Fruit fly (Drosophila melanogaster) whole organism, embryonic: Measurements from ENCODE around the gene RpL36.

Experiments
- B-H2 ChIP-seq: fragments of 200-800 bp; sonication (Bioruptor generic); optimal IDR thresholded peaks from 2 replicates; lab custom pipeline; 2018; ENCODE audit warnings: missing biosample characterization, mild to moderate bottlenecking, missing genetic modification characterization
- CG10147 ChIP-seq: fragments of 200-800 bp; sonication (Bioruptor generic); optimal IDR thresholded peaks from 2 replicates; lab custom pipeline; 2019; ENCODE audit warnings: missing biosample characterization, mild to moderate bottlenecking, missing genetic modification characterization, moderate library complexity
- CG10209 ChIP-seq: fragments of 200-800 bp; sonication (Bioruptor generic); optimal IDR thresholded peaks from 3 replicates; lab custom pipeline; 2017; ENCODE audit warnings: missing biosample characterization, mild to moderate bottlenecking, missing genetic modification characterization, missing genetic modification reagents
- CG12299 ChIP-seq: fragments of 200-800 bp; sonication (Bioruptor generic); optimal IDR thresholded peaks from 2 replicates; lab custom pipeline; 2018; ENCODE audit warnings: missing biosample characterization, mild to moderate bottlenecking, missing genetic modification characterization
- CG13624 ChIP-seq: fragments of 200-800 bp; sonication (Bioruptor generic); optimal IDR thresholded peaks from 2 replicates; lab custom pipeline; 2016; ENCODE audit warnings: missing biosample characterization, missing genetic modification characterization
- CG14860 ChIP-seq: fragments of 200-800 bp; sonication (Bioruptor generic); IDR thresholded peaks from 3 replicates; pipeline ENCODE4 v1.3.6; 2022; ENCODE audit warnings: missing biosample characterization, missing genetic modification characterization; ENCODE audit not compliant: partially characterized antibody
- CG1529 ChIP-seq: fragments of 200-800 bp; sonication (Bioruptor generic); optimal IDR thresholded peaks from 3 replicates; lab custom pipeline; 2018; ENCODE audit warnings: missing biosample characterization, missing genetic modification characterization
- CG16779 ChIP-seq: fragments of 200-800 bp; sonication (Bioruptor generic); IDR thresholded peaks from 2 replicates; pipeline ENCODE4 v1.3.6; 2022; ENCODE audit warnings: missing biosample characterization, missing genetic modification characterization
- CG17359 ChIP-seq: fragments of 200-800 bp; sonication (Bioruptor generic); optimal IDR thresholded peaks from 3 replicates; lab custom pipeline; 2018; ENCODE audit warnings: missing biosample characterization, mild to moderate bottlenecking, missing genetic modification characterization, moderate library complexity
- CG18619 ChIP-seq: fragments of 200-800 bp; sonication (Bioruptor generic); optimal IDR thresholded peaks from 3 replicates; lab custom pipeline; 2017; ENCODE audit warnings: missing biosample characterization, mild to moderate bottlenecking, missing genetic modification characterization
- CG2129 ChIP-seq: fragments of 200-800 bp; sonication (Bioruptor generic); IDR thresholded peaks from 2 replicates; pipeline ENCODE4 v1.3.6; 2022; ENCODE audit warnings: missing biosample characterization, missing genetic modification characterization; ENCODE audit not compliant: partially characterized antibody
- CG30403 ChIP-seq: fragments of 200-800 bp; sonication (Bioruptor generic); optimal IDR thresholded peaks from 3 replicates; lab custom pipeline; 2016; ENCODE audit warnings: missing biosample characterization, missing genetic modification characterization
- CG6654 ChIP-seq: fragments of 200-800 bp; sonication (Bioruptor generic); optimal IDR thresholded peaks from 2 replicates; lab custom pipeline; 2017; ENCODE audit warnings: missing biosample characterization, mild to moderate bottlenecking, missing genetic modification characterization
- CG7987 ChIP-seq: fragments of 200-800 bp; sonication (Bioruptor generic); optimal IDR thresholded peaks from 2 replicates; lab custom pipeline; 2018; ENCODE audit warnings: missing biosample characterization, mild to moderate bottlenecking, missing genetic modification characterization, moderate library complexity
- CG9797 ChIP-seq: fragments of 200-800 bp; sonication (Bioruptor generic); optimal IDR thresholded peaks from 3 replicates; lab custom pipeline; 2018; ENCODE audit warnings: missing biosample characterization, mild to moderate bottlenecking, missing genetic modification characterization
- CG9817 ChIP-seq: fragments of 200-800 bp; sonication (Bioruptor generic); optimal IDR thresholded peaks from 2 replicates; lab custom pipeline; 2018; ENCODE audit warnings: missing biosample characterization, mild to moderate bottlenecking, missing genetic modification characterization, moderate library complexity
- D19B ChIP-seq: fragments of 200-800 bp; sonication (Bioruptor generic); optimal IDR thresholded peaks from 2 replicates; lab custom pipeline; 2017; ENCODE audit warnings: missing biosample characterization, mild to moderate bottlenecking, missing genetic modification characterization
- Dad ChIP-seq: fragments of 200-800 bp; sonication (Bioruptor generic); optimal IDR thresholded peaks from 3 replicates; lab custom pipeline; 2016; ENCODE audit warnings: missing biosample characterization, missing genetic modification characterization
- Dll ChIP-seq: fragments of 200-800 bp; sonication (Bioruptor generic); IDR thresholded peaks from 4 replicates; pipeline ENCODE4 v1.3.6; 2022; ENCODE audit warnings: missing biosample characterization, missing genetic modification characterization; ENCODE audit not compliant: partially characterized antibody
- HLHmδ ChIP-seq: fragments of 200-800 bp; sonication (Bioruptor generic); optimal IDR thresholded peaks from 2 replicates; lab custom pipeline; 2018; ENCODE audit warnings: missing biosample characterization, mild to moderate bottlenecking, missing genetic modification characterization, moderate library complexity
- Hmr ChIP-seq: fragments of 200-800 bp; sonication (Bioruptor generic); optimal IDR thresholded peaks from 3 replicates; lab custom pipeline; 2017; ENCODE audit warnings: mild to moderate bottlenecking, missing biosample characterization, missing genetic modification reagents, missing genetic modification characterization
- Hr3 ChIP-seq: fragments of 200-800 bp; sonication (Bioruptor generic); optimal IDR thresholded peaks from 3 replicates; lab custom pipeline; 2016; ENCODE audit warnings: missing biosample characterization, missing genetic modification characterization
- Max ChIP-seq: fragments of 200-800 bp; sonication (Bioruptor generic); optimal IDR thresholded peaks from 2 replicates; lab custom pipeline; 2016; ENCODE audit warnings: missing biosample characterization, mild to moderate bottlenecking, missing genetic modification characterization
- Scr ChIP-seq: fragments of 200-800 bp; sonication (Bioruptor generic); IDR thresholded peaks from 2 replicates; pipeline ENCODE4 v1.3.6; 2022; ENCODE audit warnings: missing biosample characterization, missing genetic modification characterization; ENCODE audit not compliant: partially characterized antibody
- Six4 ChIP-seq: fragments of 200-800 bp; sonication (Bioruptor generic); optimal IDR thresholded peaks from 2 replicates; lab custom pipeline; 2016; ENCODE audit warnings: missing biosample characterization, missing genetic modification characterization
- Ssrp ChIP-seq: fragments of 200-800 bp; sonication (Bioruptor generic); optimal IDR thresholded peaks from 2 replicates; lab custom pipeline; 2018; ENCODE audit warnings: missing biosample characterization, mild to moderate bottlenecking, missing genetic modification characterization, moderate library complexity
- Taf1 ChIP-seq: fragments of 200-800 bp; sonication (Bioruptor generic); IDR thresholded peaks from 2 replicates; pipeline ENCODE4 v1.3.6; 2022; ENCODE audit warnings: missing biosample characterization, missing genetic modification characterization
- Tbp ChIP-seq: fragments of >200 bp; optimal IDR thresholded peaks from 2 replicates; lab custom pipeline; 2018; ENCODE audit warnings: missing biosample characterization, missing genetic modification characterization
- Xrp1 ChIP-seq: fragments of 200-800 bp; sonication (Bioruptor generic); IDR thresholded peaks from 2 replicates; pipeline ENCODE4 v1.3.6; 2022; ENCODE audit warnings: missing biosample characterization, missing genetic modification characterization
- YL-1 ChIP-seq: fragments of 200-800 bp; sonication (Bioruptor generic); optimal IDR thresholded peaks from 3 replicates; lab custom pipeline; 2017; ENCODE audit warnings: missing biosample characterization, mild to moderate bottlenecking, missing genetic modification characterization
- ab ChIP-seq: fragments of 200-800 bp; sonication (Bioruptor generic); optimal IDR thresholded peaks from 2 replicates; lab custom pipeline; 2016; ENCODE audit warnings: missing biosample characterization, missing genetic modification characterization
- bbx ChIP-seq: fragments of 200-800 bp; sonication (Bioruptor generic); IDR thresholded peaks from 2 replicates; pipeline ENCODE4 v1.3.6; 2022; ENCODE audit warnings: missing biosample characterization, missing genetic modification characterization; ENCODE audit not compliant: partially characterized antibody
- bowl ChIP-seq: fragments of 200-800 bp; sonication (Bioruptor generic); IDR thresholded peaks from 2 replicates; pipeline ENCODE4 v1.3.6; 2022; ENCODE audit warnings: missing biosample characterization, missing genetic modification characterization
- croc ChIP-seq: fragments of 200-800 bp; sonication (Bioruptor generic); conservative IDR thresholded peaks from 3 replicates; pipeline ENCODE4 v1.3.6; 2022; ENCODE audit warnings: missing biosample characterization, missing genetic modification characterization
- dm ChIP-seq: fragments of 200-800 bp; sonication (Bioruptor generic); optimal IDR thresholded peaks from 3 replicates; lab custom pipeline; 2016; ENCODE audit warnings: missing biosample characterization, missing genetic modification characterization
- gsb ChIP-seq: fragments of 200-800 bp; sonication (Bioruptor generic); IDR thresholded peaks from 2 replicates; pipeline ENCODE4 v1.3.6; 2022; ENCODE audit warnings: missing biosample characterization, missing genetic modification characterization
- h ChIP-seq: fragments of >200 bp; optimal IDR thresholded peaks from 2 replicates; lab custom pipeline; 2017
- inv ChIP-seq: fragments of 200-800 bp; sonication (Bioruptor generic); IDR thresholded peaks from 2 replicates; pipeline ENCODE4 v1.3.6; 2022; ENCODE audit warnings: missing biosample characterization, missing genetic modification characterization; ENCODE audit not compliant: partially characterized antibody
- knrl ChIP-seq: fragments of 200-800 bp; sonication (Bioruptor generic); IDR thresholded peaks from 3 replicates; pipeline ENCODE4 v1.3.6; 2022; ENCODE audit warnings: missing biosample characterization, missing genetic modification characterization; ENCODE audit not compliant: partially characterized antibody
- nmo ChIP-seq: fragments of 200-800 bp; sonication (Bioruptor generic); optimal IDR thresholded peaks from 2 replicates; lab custom pipeline; 2018; ENCODE audit warnings: missing biosample characterization, mild to moderate bottlenecking, missing genetic modification characterization, moderate library complexity
- org-1 ChIP-seq: fragments of 200-800 bp; sonication (Bioruptor generic); optimal IDR thresholded peaks from 2 replicates; lab custom pipeline; 2017; ENCODE audit warnings: missing biosample characterization, missing genetic modification characterization
- phol ChIP-seq: fragments of 200-800 bp; sonication (Bioruptor generic); optimal IDR thresholded peaks from 3 replicates; lab custom pipeline; 2018; ENCODE audit warnings: missing biosample characterization, mild to moderate bottlenecking, missing genetic modification characterization, moderate library complexity
- prd ChIP-seq, 3 experiments: fragments of >200 bp in 2 of 3; fragments of 200-800 bp in 1 of 3; sonication (Bioruptor generic) in 1 of 3; optimal IDR thresholded peaks in 2 of 3; IDR thresholded peaks in 1 of 3; 2 replicates in 2 of 3; 3 replicates in 1 of 3; pipeline versions ENCODE4 v1.3.6 to Lab custom; 2017 to 2022; ENCODE audit warnings: missing biosample characterization in 1 of 3, missing genetic modification characterization in 1 of 3
- pum ChIP-seq: fragments of 200-800 bp; sonication (Bioruptor generic); optimal IDR thresholded peaks from 2 replicates; lab custom pipeline; 2016; ENCODE audit warnings: missing biosample characterization, missing genetic modification characterization
- row ChIP-seq: fragments of 200-800 bp; sonication (Bioruptor generic); IDR thresholded peaks from 3 replicates; pipeline ENCODE4 v1.3.6; 2022; ENCODE audit warnings: missing biosample characterization, missing genetic modification characterization
- slbo ChIP-seq: fragments of 200-800 bp; sonication (Bioruptor generic); IDR thresholded peaks from 2 replicates; pipeline ENCODE4 v1.3.6; 2022; ENCODE audit warnings: missing biosample characterization, missing genetic modification characterization
- vfl ChIP-seq: fragments of 200-800 bp; sonication (Bioruptor generic); optimal IDR thresholded peaks from 2 replicates; lab custom pipeline; 2016; ENCODE audit warnings: missing biosample characterization, missing genetic modification characterization
- vvl ChIP-seq: fragments of 200-800 bp; sonication (Bioruptor generic); IDR thresholded peaks from 2 replicates; pipeline ENCODE4 v1.3.6; 2022; ENCODE audit warnings: missing biosample characterization, missing genetic modification characterization
- wdn ChIP-seq: fragments of 200-800 bp; sonication (Bioruptor generic); IDR thresholded peaks from 2 replicates; pipeline ENCODE4 v1.3.6; 2022; ENCODE audit warnings: missing biosample characterization, missing genetic modification characterization
- zfh1 ChIP-seq: fragments of 200-800 bp; sonication (Bioruptor generic); IDR thresholded peaks from 3 replicates; pipeline ENCODE4 v1.3.6; 2022; ENCODE audit warnings: missing biosample characterization, missing genetic modification characterization

Gene RpL36

dm6 chrX:647056-647627, 17.9 kb upstream of the RpL36 start, which contains the start of gene Roc1a (continued):
- TF ChIP-seq Dll (GFP tag; lab: Robert Waterston, UW) (peak; percentile 57; the same call in 1 of the 4 replicates), inv (GFP tag; lab: Robert Waterston, UW) (peak; percentile 70), Hmr (GFP tag; lab: Kevin White, UChicago) (no peak), CG10209 (no peak), gsb (GFP tag; lab: Robert Waterston, UW) (no peak), YL-1 (GFP tag; lab: Kevin White, UChicago) (peak; percentile 28), knrl (peak; percentile 75), vvl (GFP tag; lab: Robert Waterston, UW) (no peak), CG9797 (GFP tag; lab: Kevin White, UChicago) (peak; percentile 59), Ssrp (no peak), CG6654 (no peak), row (GFP tag; lab: Robert Waterston, UW) (peak; percentile 73), Scr (GFP tag; lab: Robert Waterston, UW) (peak; percentile 73), Hr3 (GFP tag; lab: Kevin White, UChicago) (peak; percentile 8), Six4 (no peak), h (no peak), zfh1 (0 out of 3 replicates have a peak, but pooled peaks have one; percentile 21), Max (GFP tag; lab: Kevin White, UChicago) (no peak), CG17359 (tag; lab: Kevin White, UChicago) (no peak), prd (optimal IDR thresholded peaks at IDR 0.05; lab: Kevin White, UChicago) (no peak), prd (GFP tag; IDR thresholded peaks at IDR 0.05; lab: Robert Waterston, UW) (no peak), CG12299 (no peak), B-H2 (GFP tag; lab: Kevin White, UChicago) (no peak), org-1 (GFP tag; lab: Kevin White, UChicago) (no peak), slbo (peak; percentile 21; the same call in 1 of the 2 replicates), bowl (GFP tag; lab: Robert Waterston, UW) (no peak), ab (GFP tag; lab: Kevin White, UChicago) (no peak), croc (GFP tag; lab: Robert Waterston, UW) (no peak), CG14860 (GFP tag; lab: Robert Waterston, UW) (peak; percentile 76), phol (tag; lab: Kevin White, UChicago) (peak; percentile 34), Xrp1 (GFP tag; lab: Robert Waterston, UW) (no peak), vfl (no peak), CG13624 (GFP tag; lab: Kevin White, UChicago) (no peak), dm (GFP tag; lab: Kevin White, UChicago) (no peak), wdn (no peak), HLHmδ (no peak), CG1529 (GFP tag; lab: Kevin White, UChicago) (no peak), CG10147 (GFP tag; lab: Kevin White, UChicago) (no peak), pum (no peak), CG18619 (GFP tag; lab: Kevin White, UChicago) (no peak), CG9817 (tag; lab: Kevin White, UChicago) (peak; percentile 21), CG2129 (GFP tag; lab: Robert Waterston, UW) (peak; percentile 28; the same call in 1 of the 2 replicates), CG7987 (GFP tag; lab: Kevin White, UChicago) (no peak), D19B (GFP tag; lab: Kevin White, UChicago) (no peak), CG30403 (GFP tag; lab: Kevin White, UChicago) (peak; percentile 20), Dad (GFP tag; lab: Kevin White, UChicago) (no peak), Tbp (GFP tag; lab: Kevin White, UChicago) (no peak), Taf1 (GFP tag; lab: Robert Waterston, UW) (no peak), CG16779 (GFP tag; lab: Robert Waterston, UW) (no peak), nmo (GFP tag; lab: Kevin White, UChicago) (peak; percentile 23), bbx (peak; percentile 74)
